Fruit fly (Drosophila melanogaster) whole organism, wandering third instar larva: Measurements from ENCODE around the gene CG1632.
A peak's percentile ranks its signal among the peaks of the same experiment; 100 is the strongest.

ENCODE experiments used
- Abd-B ChIP-seq: fragments of >200 bp; optimal IDR thresholded peaks from 2 replicates; lab custom pipeline; 2017; ENCODE audit warnings: missing biosample characterization, missing genetic modification characterization
- CG32264 ChIP-seq: fragments of 200-800 bp; sonication (Bioruptor generic); optimal IDR thresholded peaks from 2 replicates; lab custom pipeline; 2016; ENCODE audit warnings: missing biosample characterization, missing genetic modification characterization
- CrebA ChIP-seq: fragments of 200-800 bp; sonication (Bioruptor generic); optimal IDR thresholded peaks from 2 replicates; lab custom pipeline; 2016; ENCODE audit warnings: missing biosample characterization, mild to moderate bottlenecking, missing genetic modification characterization, borderline replicate concordance
- Dfd ChIP-seq: fragments of >200 bp; optimal IDR thresholded peaks from 2 replicates; lab custom pipeline; 2017; ENCODE audit warnings: missing biosample characterization, missing genetic modification characterization
- Dif ChIP-seq: fragments of 200-275, 200-300 bp; sonication (Bioruptor generic); optimal IDR thresholded peaks from 2 replicates; lab custom pipeline; 2018; ENCODE audit warnings: missing biosample characterization, missing genetic modification characterization; ENCODE audit not compliant: partially characterized antibody
- GATAd ChIP-seq: sonication (Bioruptor generic); optimal IDR thresholded peaks from 2 replicates; lab custom pipeline; 2016; ENCODE audit warnings: missing biosample characterization, missing genetic modification characterization
- HLH106 ChIP-seq: fragments of 200-800 bp; optimal IDR thresholded peaks from 3 replicates; lab custom pipeline; 2019; ENCODE audit warnings: missing biosample characterization, mild to moderate bottlenecking, missing genetic modification characterization, moderate library complexity
- Hnf4 ChIP-seq: fragments of 200-800 bp; sonication (Bioruptor generic); optimal IDR thresholded peaks from 2 replicates; lab custom pipeline; 2016; ENCODE audit warnings: missing biosample characterization, mild to moderate bottlenecking, missing genetic modification characterization
- Hr78 ChIP-seq: fragments of >200 bp; optimal IDR thresholded peaks from 2 replicates; lab custom pipeline; 2017; ENCODE audit warnings: missing biosample characterization, missing genetic modification characterization
- Hr83 ChIP-seq: fragments of 200-300 bp; sonication (Bioruptor generic); optimal IDR thresholded peaks from 2 replicates; lab custom pipeline; 2016; ENCODE audit warnings: missing biosample characterization, mild to moderate bottlenecking, missing genetic modification characterization, moderate library complexity; ENCODE audit not compliant: poor library complexity, severe bottlenecking
- Jra ChIP-seq: sonication (Bioruptor generic); optimal IDR thresholded peaks from 2 replicates; lab custom pipeline; 2016; ENCODE audit warnings: missing biosample characterization, missing genetic modification characterization
- Mio ChIP-seq: sonication (Bioruptor generic); optimal IDR thresholded peaks from 2 replicates; lab custom pipeline; 2016; ENCODE audit warnings: missing biosample characterization, missing genetic modification characterization
- OdsH ChIP-seq: fragments of 200-800 bp; sonication (Bioruptor generic); optimal IDR thresholded peaks from 2 replicates; lab custom pipeline; 2016; ENCODE audit warnings: missing biosample characterization, mild to moderate bottlenecking, missing genetic modification characterization
- Rel ChIP-seq, 2 experiments: fragments of 200-800 bp; sonication (Bioruptor generic) in 1 of 2; optimal IDR thresholded peaks; 2 replicates in 1 of 2; 3 replicates in 1 of 2; lab custom pipeline; 2016 to 2019; ENCODE audit warnings: mild to moderate bottlenecking in 2 of 2, missing biosample characterization in 2 of 2, missing genetic modification characterization in 2 of 2, moderate library complexity in 1 of 2
- Sp1 ChIP-seq: fragments of 200-800 bp; sonication (Bioruptor generic); optimal IDR thresholded peaks from 3 replicates; lab custom pipeline; 2019; ENCODE audit warnings: missing biosample characterization, mild to moderate bottlenecking, missing genetic modification characterization, moderate library complexity
- Vsx2 ChIP-seq: fragments of 200-300, 225-300 bp; sonication (Bioruptor generic); optimal IDR thresholded peaks from 2 replicates; lab custom pipeline; 2018; ENCODE audit warnings: missing biosample characterization, missing genetic modification characterization; ENCODE audit not compliant: partially characterized antibody
- br ChIP-seq: fragments of 200-800 bp; sonication (Bioruptor generic); optimal IDR thresholded peaks from 2 replicates; lab custom pipeline; 2016; ENCODE audit warnings: missing biosample characterization, missing genetic modification characterization
- brk ChIP-seq: fragments of 200-800 bp; sonication (Bioruptor generic); optimal IDR thresholded peaks from 2 replicates; lab custom pipeline; 2016; ENCODE audit warnings: missing biosample characterization, mild to moderate bottlenecking, missing genetic modification characterization
- dl ChIP-seq, 2 experiments: fragments of 175-275, 200-275 bp in 1 of 2; fragments of 200-275 bp in 1 of 2; sonication (Bioruptor generic); optimal IDR thresholded peaks; lab custom pipeline; 2018; ENCODE audit warnings: mild to moderate bottlenecking in 2 of 2, missing biosample characterization in 2 of 2, missing genetic modification characterization in 2 of 2, moderate library complexity in 2 of 2; ENCODE audit not compliant: partially characterized antibody in 2 of 2, insufficient read depth in 1 of 2
- dmrt93B ChIP-seq: fragments of 200-800 bp; sonication (Bioruptor generic); optimal IDR thresholded peaks from 2 replicates; lab custom pipeline; 2018; ENCODE audit warnings: missing biosample characterization, mild to moderate bottlenecking, missing genetic modification characterization
- ey ChIP-seq: fragments of 200-800 bp; sonication (Bioruptor generic); optimal IDR thresholded peaks from 2 replicates; lab custom pipeline; 2016; ENCODE audit warnings: missing biosample characterization, missing genetic modification characterization
- foxo ChIP-seq, 2 experiments: fragments of 200-800 bp; sonication (Bioruptor generic); optimal IDR thresholded peaks; 2 replicates in 1 of 2; 3 replicates in 1 of 2; lab custom pipeline; 2016 to 2017; ENCODE audit warnings: missing biosample characterization in 2 of 2, missing genetic modification characterization in 2 of 2
- h ChIP-seq: fragments of 200-800 bp; sonication (Bioruptor generic); optimal IDR thresholded peaks from 3 replicates; lab custom pipeline; 2016; ENCODE audit warnings: missing biosample characterization, mild to moderate bottlenecking, missing genetic modification characterization
- pan ChIP-seq: fragments of >200 bp; optimal IDR thresholded peaks from 2 replicates; lab custom pipeline; 2017
- psq ChIP-seq: fragments of 200-800 bp; sonication (Bioruptor generic); optimal IDR thresholded peaks from 3 replicates; lab custom pipeline; 2017; ENCODE audit warnings: missing biosample characterization, mild to moderate bottlenecking, missing genetic modification characterization, moderate library complexity
- rgr ChIP-seq: fragments of 200-800 bp; sonication (Bioruptor generic); optimal IDR thresholded peaks from 3 replicates; lab custom pipeline; 2016; ENCODE audit warnings: missing biosample characterization, mild to moderate bottlenecking, missing genetic modification characterization
- sage ChIP-seq: fragments of 200-800 bp; sonication (Bioruptor generic); optimal IDR thresholded peaks from 2 replicates; lab custom pipeline; 2016; ENCODE audit warnings: missing biosample characterization, mild to moderate bottlenecking, missing genetic modification characterization
- tai ChIP-seq: sonication (Bioruptor generic); optimal IDR thresholded peaks from 2 replicates; lab custom pipeline; 2016; ENCODE audit warnings: missing biosample characterization, missing genetic modification characterization
- usp ChIP-seq: fragments of >200 bp; optimal IDR thresholded peaks from 2 replicates; lab custom pipeline; 2017; ENCODE audit warnings: missing biosample characterization, missing genetic modification characterization
- woc ChIP-seq: sonication (Bioruptor generic); optimal IDR thresholded peaks from 2 replicates; lab custom pipeline; 2016; ENCODE audit warnings: missing biosample characterization, mild to moderate bottlenecking, missing genetic modification characterization

The CG1632 gene

dm6 chrX:8211731-8212468, 40.6 kb upstream of the CG1632 start:
- no peak for TF ChIP-seq Hr83 (GFP tag; lab: Kevin White, UChicago)

- TF ChIP-seq brk (GFP tag; lab: Kevin White, UChicago) (no peak), Rel (GFP tag; optimal IDR thresholded peaks at IDR 0.05; lab: Kevin White, UChicago) (peak; percentile 51), Rel (tag; optimal IDR thresholded peaks at IDR 0.05; lab: Kevin White, UChicago) (no peak), CG32264 (GFP tag; lab: Kevin White, UChicago) (no peak), pan (lab: Kevin White, UChicago) (no peak), br (peak; percentile 28), h (GFP tag; lab: Kevin White, UChicago) (no peak), Dif (GFP tag; lab: Kevin White, UChicago) (peak; percentile 53), psq (GFP tag; lab: Kevin White, UChicago) (peak; percentile 92), rgr (no peak), Vsx2 (peak; percentile 77), Sp1 (GFP tag; lab: Kevin White, UChicago) (no peak), Hnf4 (no peak), Hr78 (GFP tag; lab: Kevin White, UChicago) (no peak), dmrt93B (GFP tag; lab: Kevin White, UChicago) (no peak), dl (GFP tag; optimal IDR thresholded peaks at IDR 0.05; lab: Kevin White, UChicago; ENCODE audit: insufficient read depth in 1 of 2, partially characterized antibody in 2 of 2) (peak in 1 of 2 experiments; percentile 66), sage (no peak)
- TF ChIP-seq, all 38 proteins: peak for 6
These were observed 38.5 kb upstream of the CG1632 start for dm6 chrX:8214017-8214416.

- TF ChIP-seq CrebA (GFP tag; lab: Kevin White, UChicago) (peak; percentile 6), ey (GFP tag; lab: Kevin White, UChicago) (peak; percentile 11), pan (lab: Kevin White, UChicago) (no peak), dl (GFP tag; optimal IDR thresholded peaks at IDR 0.05; lab: Kevin White, UChicago; ENCODE audit: insufficient read depth in 1 of 2, partially characterized antibody in 2 of 2) (peak in 1 of 2 experiments; percentile 48), OdsH (GFP tag; lab: Kevin White, UChicago) (peak; percentile 33), rgr (peak; percentile 11), Jra (GFP tag; lab: Kevin White, UChicago) (peak; percentile 30), foxo (GFP tag; optimal IDR thresholded peaks at IDR 0.05; lab: Kevin White, UChicago) (peak in 1 of 2 experiments; percentile 32), psq (GFP tag; lab: Kevin White, UChicago) (peak; percentile 44), Mio (GFP tag; lab: Kevin White, UChicago) (no peak), GATAd (GFP tag; lab: Kevin White, UChicago) (no peak), Vsx2 (no peak), HLH106 (peak; percentile 31), woc (no peak)
These were observed 37.2 kb upstream of the CG1632 start for dm6 chrX:8215094-8215854.

dm6 chrX:8215855-8216586, 36.4 kb upstream of the CG1632 start:
- TF ChIP-seq Dif (GFP tag; lab: Kevin White, UChicago) (peak; percentile 58), usp (GFP tag; lab: Kevin White, UChicago) (no peak), Hr83 (GFP tag; lab: Kevin White, UChicago) (no peak), HLH106 (no peak), Dfd (GFP tag; lab: Kevin White, UChicago) (peak; percentile 27), tai (GFP tag; lab: Kevin White, UChicago) (no peak), Abd-B (no peak), ey (GFP tag; lab: Kevin White, UChicago) (no peak), psq (GFP tag; lab: Kevin White, UChicago) (no peak), GATAd (GFP tag; lab: Kevin White, UChicago) (no peak)
